Fruit fly (Drosophila melanogaster): ENCODE results near the gene Pp2A-29B.

The Pp2A-29B gene

dm6 chr2L:8399863-8400598, 34.2 kb downstream of the Pp2A-29B start, which contains the start of gene CG31898:
Gene CG31898 (plus strand): TSS chr2L:8400421.
- peak; percentile 87 for TF ChIP-seq vri (GFP tag; optimal IDR thresholded peaks at IDR 0.05)
- TF ChIP-seq Eip75B (GFP tag; optimal IDR thresholded peaks at IDR 0.05), result no peak

dm6 chr2L:8402928-8403285, 37.1 kb downstream of the Pp2A-29B start, which contains the start of gene fy:
Gene fy (minus strand): TSS chr2L:8403280.
- no peak for TF ChIP-seq CG8632 (GFP tag; optimal IDR thresholded peaks at IDR 0.05)
- no peak for TF ChIP-seq CG15336 (GFP tag; IDR thresholded peaks at IDR 0.05)
- no peak for TF ChIP-seq CG8119 (GFP tag; IDR thresholded peaks at IDR 0.05)
- TF ChIP-seq svp (GFP tag), result no peak
- no peak for TF ChIP-seq Lpt (GFP tag; optimal IDR thresholded peaks at IDR 0.05)
- TF ChIP-seq CG8319 (GFP tag; optimal IDR thresholded peaks at IDR 0.05), result no peak
- TF ChIP-seq CG6163 (GFP tag; IDR thresholded peaks at IDR 0.05), result no peak
- no peak for TF ChIP-seq acj6 (GFP tag; optimal IDR thresholded peaks at IDR 0.05)
- no peak for TF ChIP-seq CG10669 (GFP tag; optimal IDR thresholded peaks at IDR 0.05)
- TF ChIP-seq OdsH (GFP tag; optimal IDR thresholded peaks at IDR 0.05), result no peak
- no peak for TF ChIP-seq eg (GFP tag; IDR thresholded peaks at IDR 0.05)
- no peak for TF ChIP-seq CG4318 (GFP tag; optimal IDR thresholded peaks at IDR 0.05)
- no peak for TF ChIP-seq Hr39 (GFP tag; optimal IDR thresholded peaks at IDR 0.05)
- TF ChIP-seq CG11294 (GFP tag; IDR thresholded peaks at IDR 0.05), result no peak
- no peak for TF ChIP-seq topi (GFP tag; optimal IDR thresholded peaks at IDR 0.05)
- TF ChIP-seq CG11762 (GFP tag; optimal IDR thresholded peaks at IDR 0.05; ENCODE audit: insufficient read depth), result no peak
- no peak for TF ChIP-seq CG3032 (tag; optimal IDR thresholded peaks at IDR 0.05)
- no peak for TF ChIP-seq CG31627 (GFP tag; optimal IDR thresholded peaks at IDR 0.05)
- no peak for TF ChIP-seq CG16779 (tag; optimal IDR thresholded peaks at IDR 0.05)

DNA sequence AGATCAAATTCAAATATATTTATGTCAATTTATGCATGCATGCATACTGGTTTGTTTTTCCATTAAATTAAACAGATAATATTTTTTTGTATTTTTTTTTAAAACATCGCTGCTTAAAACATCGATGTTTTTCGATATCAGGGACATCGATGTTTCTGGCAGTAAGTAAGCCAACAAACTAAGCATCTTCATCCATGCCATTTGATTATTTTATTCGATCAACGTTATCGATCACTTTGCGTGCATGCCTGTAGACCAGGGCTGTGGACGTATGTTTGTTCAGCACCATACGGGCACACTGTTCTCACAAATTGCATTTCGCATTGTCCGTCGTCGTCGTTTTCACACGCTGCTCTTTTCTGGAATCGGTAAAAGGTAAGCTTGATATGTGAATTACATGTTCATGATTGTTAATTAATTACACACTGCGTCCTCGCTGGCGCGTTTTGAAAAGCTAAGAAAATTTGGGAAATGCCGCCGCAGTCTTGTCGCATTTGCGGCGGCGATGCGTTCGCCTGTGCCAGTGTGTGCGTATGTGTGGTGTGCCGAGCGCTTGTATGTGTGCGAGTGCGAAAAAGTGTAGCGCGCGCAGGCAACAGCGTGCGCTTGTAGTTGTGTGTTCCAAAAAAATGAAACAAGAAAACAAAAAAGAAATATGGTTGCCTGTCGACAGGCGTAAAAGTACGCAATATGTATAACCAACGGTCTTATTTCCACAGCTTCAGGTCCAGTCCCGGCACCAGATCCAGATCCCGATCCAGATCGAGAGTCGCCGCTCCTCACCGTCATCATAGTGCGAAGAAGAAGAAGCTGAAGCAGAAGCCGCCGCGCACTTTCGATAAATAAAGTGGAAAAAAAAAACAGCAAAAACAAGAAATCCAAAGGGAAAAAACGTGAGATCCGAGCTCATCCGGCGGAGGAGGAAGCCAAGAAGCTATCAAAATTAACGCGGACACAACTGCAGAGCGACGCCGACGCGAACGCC, 37.7 kb downstream of the Pp2A-29B start, which contains the start of gene emb:
Gene emb, plus strand, starts transcription at position 288 of the 985 bp plus-strand sequence.
- TF ChIP-seq esn (GFP tag; optimal IDR thresholded peaks at IDR 0.05), result peak; percentile 57
- peak; percentile 62 for TF ChIP-seq CG15336 (GFP tag; IDR thresholded peaks at IDR 0.05)
- no peak for TF ChIP-seq CG6792 (GFP tag; optimal IDR thresholded peaks at IDR 0.05)
- peak; percentile 37 for TF ChIP-seq cyc (GFP tag; optimal IDR thresholded peaks at IDR 0.05)
- TF ChIP-seq pdm3 (GFP tag; optimal IDR thresholded peaks at IDR 0.05), result no peak
- no peak for TF ChIP-seq Gug (GFP tag; IDR thresholded peaks at IDR 0.05)
- TF ChIP-seq Hr39 (GFP tag; optimal IDR thresholded peaks at IDR 0.05), result no peak
- peak; percentile 51 for TF ChIP-seq CG3032 (tag; optimal IDR thresholded peaks at IDR 0.05)
- TF ChIP-seq Sox14 (GFP tag; optimal IDR thresholded peaks at IDR 0.05), result peak; percentile 70
- no peak for TF ChIP-seq spab (GFP tag; optimal IDR thresholded peaks at IDR 0.05)
- TF ChIP-seq dsx (GFP tag; optimal IDR thresholded peaks at IDR 0.05; ENCODE audit: poor library complexity, severe bottlenecking), result peak; percentile 66
- no peak for TF ChIP-seq dac (GFP tag; optimal IDR thresholded peaks at IDR 0.05)
- TF ChIP-seq CG32006 (GFP tag; optimal IDR thresholded peaks at IDR 0.05), result no peak
- peak; percentile 37 for TF ChIP-seq Ets21C (GFP tag; optimal IDR thresholded peaks at IDR 0.05)
- TF ChIP-seq ss (GFP tag; optimal IDR thresholded peaks at IDR 0.05), result peak in 1 of 2 experiments; percentile 89
- TF ChIP-seq Blimp-1 (GFP tag; optimal IDR thresholded peaks at IDR 0.05), result peak; percentile 11
- no peak for TF ChIP-seq Sox102F (GFP tag; optimal IDR thresholded peaks at IDR 0.05)
- TF ChIP-seq CG6276 (GFP tag; optimal IDR thresholded peaks at IDR 0.05), result no peak
- no peak for TF ChIP-seq CG8632 (GFP tag; optimal IDR thresholded peaks at IDR 0.05)
- no peak for TF ChIP-seq Eip75B (GFP tag; optimal IDR thresholded peaks at IDR 0.05)
- no peak for TF ChIP-seq net (GFP tag; optimal IDR thresholded peaks at IDR 0.05)
- no peak for TF ChIP-seq CG11294 (GFP tag; IDR thresholded peaks at IDR 0.05)
- no peak for TF ChIP-seq CG4318 (GFP tag; optimal IDR thresholded peaks at IDR 0.05)
- TF ChIP-seq CG1621 (tag; optimal IDR thresholded peaks at IDR 0.05), result no peak
- TF ChIP-seq Lpt (GFP tag; optimal IDR thresholded peaks at IDR 0.05), result no peak
- no peak for TF ChIP-seq svp (GFP tag)
- no peak for TF ChIP-seq CG8319 (GFP tag; optimal IDR thresholded peaks at IDR 0.05)
- peak; percentile 30 for TF ChIP-seq OdsH (GFP tag; optimal IDR thresholded peaks at IDR 0.05)
- no peak for TF ChIP-seq fd85E (GFP tag; optimal IDR thresholded peaks at IDR 0.05)
- peak; percentile 51 for TF ChIP-seq CG34406 (GFP tag; optimal IDR thresholded peaks at IDR 0.05)
- no peak for TF ChIP-seq CG16779 (tag; optimal IDR thresholded peaks at IDR 0.05)
- no peak for TF ChIP-seq Met (GFP tag; optimal IDR thresholded peaks at IDR 0.05)
- TF ChIP-seq eg (GFP tag; IDR thresholded peaks at IDR 0.05), result peak; percentile 76
- peak; percentile 79 for TF ChIP-seq CG8119 (GFP tag; IDR thresholded peaks at IDR 0.05)
- TF ChIP-seq Ets96B (tag; optimal IDR thresholded peaks at IDR 0.05), result peak; percentile 50
- TF ChIP-seq acj6 (GFP tag; optimal IDR thresholded peaks at IDR 0.05), result no peak
